Fruit fly (Drosophila melanogaster) whole organism, embryonic: Measurements from ENCODE around the gene nAChRbeta1.

Source experiments
- Atf3 ChIP-seq: fragments of 200-800 bp; sonication (Bioruptor generic); optimal IDR thresholded peaks from 3 replicates; lab custom pipeline; 2016; ENCODE audit warnings: missing biosample characterization, missing genetic modification characterization
- BtbVII ChIP-seq: fragments of 200-800 bp; sonication (Bioruptor generic); optimal IDR thresholded peaks from 3 replicates; lab custom pipeline; 2017; ENCODE audit warnings: missing biosample characterization, mild to moderate bottlenecking, missing genetic modification characterization
- CG10366 ChIP-seq: fragments of 200-800 bp; sonication (Bioruptor generic); IDR thresholded peaks from 2 replicates; pipeline ENCODE4 v1.3.6; 2022; ENCODE audit warnings: missing biosample characterization, missing genetic modification characterization
- CG10431 ChIP-seq: fragments of 200-800 bp; sonication (Bioruptor generic); optimal IDR thresholded peaks from 3 replicates; lab custom pipeline; 2018; ENCODE audit warnings: missing biosample characterization, mild to moderate bottlenecking, missing genetic modification characterization
- CG11504 ChIP-seq: fragments of 200-800 bp; sonication (Bioruptor generic); optimal IDR thresholded peaks from 3 replicates; lab custom pipeline; 2019; ENCODE audit warnings: missing biosample characterization, mild to moderate bottlenecking, missing genetic modification characterization, moderate library complexity
- CG14860 ChIP-seq: fragments of 200-800 bp; sonication (Bioruptor generic); IDR thresholded peaks from 3 replicates; pipeline ENCODE4 v1.3.6; 2022; ENCODE audit warnings: missing biosample characterization, missing genetic modification characterization; ENCODE audit not compliant: partially characterized antibody
- CG15479 ChIP-seq: fragments of 200-800 bp; sonication (Bioruptor generic); optimal IDR thresholded peaks from 3 replicates; lab custom pipeline; 2019; ENCODE audit warnings: missing biosample characterization, mild to moderate bottlenecking, missing genetic modification characterization, moderate library complexity
- CG1602 ChIP-seq: fragments of 200-800 bp; sonication (Bioruptor generic); optimal IDR thresholded peaks from 3 replicates; lab custom pipeline; 2016; ENCODE audit warnings: missing biosample characterization, missing genetic modification characterization
- CG16779 ChIP-seq: fragments of 200-800 bp; sonication (Bioruptor generic); IDR thresholded peaks from 2 replicates; pipeline ENCODE4 v1.3.6; 2022; ENCODE audit warnings: missing biosample characterization, missing genetic modification characterization
- CG17359 ChIP-seq: fragments of 200-800 bp; sonication (Bioruptor generic); optimal IDR thresholded peaks from 3 replicates; lab custom pipeline; 2018; ENCODE audit warnings: missing biosample characterization, mild to moderate bottlenecking, missing genetic modification characterization, moderate library complexity
- CG18262 ChIP-seq: fragments of 200-800 bp; optimal IDR thresholded peaks from 3 replicates; lab custom pipeline; 2019; ENCODE audit warnings: missing biosample characterization, mild to moderate bottlenecking, missing genetic modification characterization, moderate library complexity
- CG18599 ChIP-seq: fragments of 200-800 bp; sonication (Bioruptor generic); optimal IDR thresholded peaks from 3 replicates; lab custom pipeline; 2017; ENCODE audit warnings: missing biosample characterization, missing genetic modification characterization, mild to moderate bottlenecking, moderate library complexity, missing genetic modification reagents
- CG2678 ChIP-seq: fragments of 200-800 bp; sonication (Bioruptor generic); optimal IDR thresholded peaks from 3 replicates; lab custom pipeline; 2019; ENCODE audit warnings: missing biosample characterization, mild to moderate bottlenecking, missing genetic modification characterization, moderate library complexity
- CG3163 ChIP-seq: fragments of 200-800 bp; sonication (Bioruptor generic); optimal IDR thresholded peaks from 3 replicates; lab custom pipeline; 2016; ENCODE audit warnings: missing biosample characterization, missing genetic modification characterization
- CG32772 ChIP-seq: fragments of 200-800 bp; sonication (Bioruptor generic); IDR thresholded peaks from 2 replicates; pipeline ENCODE4 v1.3.6; 2022; ENCODE audit warnings: missing biosample characterization, missing genetic modification characterization
- CG33557 ChIP-seq: fragments of 200-800 bp; sonication (Bioruptor generic); optimal IDR thresholded peaks from 2 replicates; lab custom pipeline; 2019; ENCODE audit warnings: missing biosample characterization, mild to moderate bottlenecking, missing genetic modification characterization, moderate library complexity
- CG34376 ChIP-seq: fragments of 200-800 bp; sonication (Bioruptor generic); optimal IDR thresholded peaks from 2 replicates; lab custom pipeline; 2018; ENCODE audit warnings: missing biosample characterization, mild to moderate bottlenecking, missing genetic modification characterization
- CG3838 ChIP-seq: fragments of 200-800 bp; sonication (Bioruptor generic); optimal IDR thresholded peaks from 3 replicates; lab custom pipeline; 2016; ENCODE audit warnings: missing biosample characterization, missing genetic modification characterization
- CG4424 ChIP-seq: fragments of 200-800 bp; sonication (Bioruptor generic); optimal IDR thresholded peaks from 3 replicates; lab custom pipeline; 2016; ENCODE audit warnings: missing biosample characterization, missing genetic modification characterization
- CG7271 ChIP-seq: fragments of 200-800 bp; sonication (Bioruptor generic); optimal IDR thresholded peaks from 2 replicates; lab custom pipeline; 2018; ENCODE audit warnings: missing biosample characterization, mild to moderate bottlenecking, missing genetic modification characterization, moderate library complexity
- CG7745 ChIP-seq: fragments of 200-800 bp; sonication (Bioruptor generic); optimal IDR thresholded peaks from 2 replicates; lab custom pipeline; 2018; ENCODE audit warnings: missing biosample characterization, mild to moderate bottlenecking, missing genetic modification characterization, moderate library complexity
- CG8281 ChIP-seq: fragments of 200-800 bp; sonication (Bioruptor generic); optimal IDR thresholded peaks from 2 replicates; lab custom pipeline; 2018; ENCODE audit warnings: missing biosample characterization, mild to moderate bottlenecking, missing genetic modification characterization, moderate library complexity
- CG8765 ChIP-seq: fragments of 200-800 bp; sonication (Bioruptor generic); IDR thresholded peaks from 2 replicates; pipeline ENCODE4 v1.3.6; 2022; ENCODE audit warnings: missing biosample characterization, missing genetic modification characterization
- CG9817 ChIP-seq: fragments of 200-800 bp; sonication (Bioruptor generic); optimal IDR thresholded peaks from 2 replicates; lab custom pipeline; 2018; ENCODE audit warnings: missing biosample characterization, mild to moderate bottlenecking, missing genetic modification characterization, moderate library complexity
- CG9876 ChIP-seq: fragments of 200-800 bp; sonication (Bioruptor generic); optimal IDR thresholded peaks from 2 replicates; lab custom pipeline; 2016; ENCODE audit warnings: missing biosample characterization, missing genetic modification characterization
- Deaf1 ChIP-seq: fragments of 200-800 bp; optimal IDR thresholded peaks from 3 replicates; lab custom pipeline; 2019; ENCODE audit warnings: missing biosample characterization, mild to moderate bottlenecking, missing genetic modification characterization, moderate library complexity
- Dip3 ChIP-seq: fragments of 200-800 bp; sonication (Bioruptor generic); optimal IDR thresholded peaks from 3 replicates; lab custom pipeline; 2016; ENCODE audit warnings: missing biosample characterization, missing genetic modification characterization
- Ets65A ChIP-seq: fragments of 200-800 bp; sonication (Bioruptor generic); peaks from one replicate; lab custom pipeline; 2016; ENCODE audit warnings: missing biosample characterization, missing genetic modification characterization
- HHEX ChIP-seq: fragments of 200-800 bp; sonication (Bioruptor generic); optimal IDR thresholded peaks from 3 replicates; lab custom pipeline; 2017; ENCODE audit warnings: missing biosample characterization, mild to moderate bottlenecking, missing genetic modification characterization, missing genetic modification reagents
- HLHmδ ChIP-seq: fragments of 200-800 bp; sonication (Bioruptor generic); optimal IDR thresholded peaks from 2 replicates; lab custom pipeline; 2018; ENCODE audit warnings: missing biosample characterization, mild to moderate bottlenecking, missing genetic modification characterization, moderate library complexity
- HmgD ChIP-seq: fragments of 200-800 bp; sonication (Bioruptor generic); optimal IDR thresholded peaks from 3 replicates; lab custom pipeline; 2016; ENCODE audit warnings: missing biosample characterization, missing genetic modification characterization
- Med ChIP-seq: fragments of 200-800 bp; sonication (Bioruptor generic); peaks from one replicate; lab custom pipeline; 2016; ENCODE audit warnings: missing biosample characterization, missing genetic modification characterization, mild to moderate bottlenecking, inconsistent platforms, moderate library complexity
- Pdp1 ChIP-seq, 2 experiments: fragments of 200-800 bp; sonication (Bioruptor generic); optimal IDR thresholded peaks; 3 replicates each; lab custom pipeline; 2016; ENCODE audit warnings: missing biosample characterization in 2 of 2, missing genetic modification characterization in 2 of 2, mild to moderate bottlenecking in 1 of 2, moderate library complexity in 1 of 2
- dm ChIP-seq: fragments of 200-800 bp; sonication (Bioruptor generic); optimal IDR thresholded peaks from 3 replicates; lab custom pipeline; 2016; ENCODE audit warnings: missing biosample characterization, missing genetic modification characterization
- dpn ChIP-seq, 2 experiments: fragments of 200-800 bp; sonication (Bioruptor generic); optimal IDR thresholded peaks; 3 replicates each; lab custom pipeline; 2016; ENCODE audit warnings: missing biosample characterization in 2 of 2, missing genetic modification characterization in 2 of 2
- gem ChIP-seq: fragments of 200-800 bp; sonication (Bioruptor generic); optimal IDR thresholded peaks from 2 replicates; lab custom pipeline; 2019; ENCODE audit warnings: missing biosample characterization, mild to moderate bottlenecking, missing genetic modification characterization, moderate library complexity
- lab ChIP-seq: fragments of 200-800 bp; sonication (Bioruptor generic); optimal IDR thresholded peaks from 3 replicates; lab custom pipeline; 2017; ENCODE audit warnings: missing biosample characterization, missing genetic modification characterization, mild to moderate bottlenecking, moderate library complexity, missing genetic modification reagents
- lov ChIP-seq, 2 experiments: fragments of 200-800 bp in 1 of 2; fragments of >200 bp in 1 of 2; sonication (Bioruptor generic) in 1 of 2; IDR thresholded peaks in 1 of 2; optimal IDR thresholded peaks in 1 of 2; 2 replicates in 1 of 2; 3 replicates in 1 of 2; pipeline versions ENCODE4 v1.3.6 to Lab custom; 2017 to 2022; ENCODE audit warnings: missing biosample characterization in 1 of 2, missing genetic modification characterization in 1 of 2
- mld ChIP-seq: fragments of 200-800 bp; sonication (Bioruptor generic); IDR thresholded peaks from 3 replicates; pipeline ENCODE4 v1.3.6; 2022; ENCODE audit warnings: missing biosample characterization, missing genetic modification characterization; ENCODE audit not compliant: partially characterized antibody
- nmo ChIP-seq: fragments of 200-800 bp; sonication (Bioruptor generic); optimal IDR thresholded peaks from 2 replicates; lab custom pipeline; 2018; ENCODE audit warnings: missing biosample characterization, mild to moderate bottlenecking, missing genetic modification characterization, moderate library complexity
- pfk ChIP-seq: fragments of 200-800 bp; sonication (Bioruptor generic); optimal IDR thresholded peaks from 2 replicates; lab custom pipeline; 2018; ENCODE audit warnings: missing biosample characterization, mild to moderate bottlenecking, missing genetic modification characterization, moderate library complexity
- phol ChIP-seq: fragments of 200-800 bp; sonication (Bioruptor generic); optimal IDR thresholded peaks from 3 replicates; lab custom pipeline; 2018; ENCODE audit warnings: missing biosample characterization, mild to moderate bottlenecking, missing genetic modification characterization, moderate library complexity
- row ChIP-seq: fragments of 200-800 bp; sonication (Bioruptor generic); IDR thresholded peaks from 3 replicates; pipeline ENCODE4 v1.3.6; 2022; ENCODE audit warnings: missing biosample characterization, missing genetic modification characterization
- sens ChIP-seq: fragments of 200-800 bp; sonication (Bioruptor generic); peaks from one replicate; lab custom pipeline; 2016; ENCODE audit warnings: missing biosample characterization, missing genetic modification characterization
- sima ChIP-seq: fragments of 200-800 bp; sonication (Bioruptor generic); optimal IDR thresholded peaks from 2 replicates; lab custom pipeline; 2016; ENCODE audit warnings: missing biosample characterization, missing genetic modification characterization
- sisA ChIP-seq: fragments of 200-800 bp; sonication (Bioruptor generic); IDR thresholded peaks from 2 replicates; pipeline ENCODE4 v1.3.6; 2022; ENCODE audit warnings: missing biosample characterization, missing genetic modification characterization
- sr ChIP-seq: fragments of 200-800 bp; sonication (Bioruptor generic); IDR thresholded peaks from 3 replicates; pipeline ENCODE4 v1.3.6; 2022; ENCODE audit warnings: missing biosample characterization, missing genetic modification characterization
- sug ChIP-seq: fragments of 200-800 bp; optimal IDR thresholded peaks from 2 replicates; lab custom pipeline; 2019; ENCODE audit warnings: missing biosample characterization, mild to moderate bottlenecking, missing genetic modification characterization, moderate library complexity

Gene nAChRbeta1

DNA sequence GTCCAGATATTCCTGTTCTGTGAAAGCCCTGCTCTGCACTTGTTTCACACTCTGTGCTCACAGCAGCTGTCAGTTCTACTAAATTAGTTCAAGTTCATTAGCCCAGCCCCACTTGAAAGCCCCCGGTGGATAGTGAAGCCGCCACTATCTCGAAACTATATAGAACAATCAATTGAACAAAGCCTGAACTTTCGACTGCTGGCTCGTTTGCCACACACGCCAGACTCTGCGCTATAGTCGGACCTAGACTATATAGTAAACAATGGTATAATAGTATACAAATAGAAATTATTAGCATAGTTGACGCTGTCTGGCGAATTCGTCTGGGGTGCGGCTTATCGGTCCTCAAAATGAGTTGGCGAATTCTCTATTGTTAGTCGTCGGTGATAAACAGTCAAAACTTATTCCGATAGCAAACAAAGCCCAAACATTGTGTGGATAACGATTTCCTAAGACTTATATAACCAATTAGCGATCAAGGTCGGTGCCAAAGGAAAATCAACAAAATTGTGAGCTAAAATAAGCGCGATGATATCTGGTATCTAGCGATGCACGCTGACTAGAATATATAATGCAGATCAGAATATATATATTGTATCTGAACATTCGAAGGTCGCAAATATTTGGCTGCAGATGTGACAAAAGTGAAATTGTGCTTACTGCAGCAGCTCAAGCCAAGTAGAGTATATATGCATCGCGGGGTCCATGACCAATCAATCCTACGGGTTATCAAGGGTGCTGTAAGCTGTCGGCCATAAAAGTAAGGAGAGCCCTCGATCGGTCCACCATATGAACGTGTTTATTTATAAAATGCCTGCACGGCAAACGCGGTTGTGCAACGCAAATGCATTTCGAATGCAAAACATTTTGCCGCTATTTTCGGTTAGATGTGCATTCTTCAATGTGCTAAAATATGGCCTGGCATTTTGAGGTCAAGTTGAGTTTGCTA lies 13.5 kb upstream of the nAChRbeta1 start (continued):
- TF ChIP-seq CG14860 (GFP tag; lab: Robert Waterston, UW) (no peak), sisA (GFP tag; lab: Robert Waterston, UW) (no peak), Atf3 (no peak), Pdp1 (GFP tag; optimal IDR thresholded peaks at IDR 0.05; lab: Kevin White, UChicago) (peak in 1 of 2 experiments; percentile 92), CG10366 (GFP tag; lab: Robert Waterston, UW) (no peak), Deaf1 (no peak), CG8281 (tag; lab: Kevin White, UChicago) (no peak), CG15479 (no peak), CG7745 (no peak), sima (GFP tag; lab: Kevin White, UChicago) (no peak), CG7271 (tag; lab: Kevin White, UChicago) (no peak), CG9817 (no peak), HmgD (GFP tag; lab: Kevin White, UChicago) (no peak), dm (GFP tag; lab: Kevin White, UChicago) (no peak), mld (no peak), CG16779 (GFP tag; lab: Robert Waterston, UW) (no peak), CG18262 (tag; lab: Kevin White, UChicago) (no peak), CG11504 (tag; lab: Kevin White, UChicago) (no peak), CG8765 (GFP tag; lab: Robert Waterston, UW) (no peak), CG18599 (peak; percentile 12), sug (tag; lab: Kevin White, UChicago) (peak; percentile 82), CG32772 (GFP tag; lab: Robert Waterston, UW) (no peak), phol (tag; lab: Kevin White, UChicago) (no peak), CG2678 (peak; percentile 16), gem (no peak), pfk (GFP tag; lab: Kevin White, UChicago) (no peak), CG4424 (no peak), sens (GFP tag; lab: Kevin White, UChicago) (peak; percentile 75), Med (GFP tag; lab: Kevin White, UChicago) (peak; percentile 72), lab (GFP tag; lab: Kevin White, UChicago) (peak; percentile 21), Dip3 (GFP tag; lab: Kevin White, UChicago) (no peak), BtbVII (GFP tag; lab: Kevin White, UChicago) (no peak), HHEX (GFP tag; lab: Kevin White, UChicago) (no peak), CG1602 (GFP tag; lab: Kevin White, UChicago) (no peak), nmo (GFP tag; lab: Kevin White, UChicago) (no peak), row (no peak), CG3163 (GFP tag; lab: Kevin White, UChicago) (no peak), CG10431 (GFP tag; lab: Kevin White, UChicago) (no peak), CG34376 (GFP tag; lab: Kevin White, UChicago) (peak; percentile 85), HLHmδ (GFP tag; lab: Kevin White, UChicago) (no peak), CG3838 (GFP tag; lab: Kevin White, UChicago) (no peak), Ets65A (peak; percentile 31), sr (GFP tag; lab: Robert Waterston, UW) (no peak), CG17359 (tag; lab: Kevin White, UChicago) (no peak), CG9876 (GFP tag; lab: Kevin White, UChicago) (no peak), lov (optimal IDR thresholded peaks at IDR 0.05; lab: Kevin White, UChicago) (no peak), lov (GFP tag; IDR thresholded peaks at IDR 0.05; lab: Robert Waterston, UW) (0 out of 3 replicates have a peak, but pooled peaks have one; percentile 49), CG33557 (GFP tag; lab: Kevin White, UChicago) (no peak), dpn (GFP tag; optimal IDR thresholded peaks at IDR 0.05; lab: Kevin White, UChicago) (no peak)
